Fruit fly (Drosophila melanogaster) whole organism, embryonic: ENCODE measurements around the gene Dlip2.

Source experiments
- Atf-2 ChIP-seq: fragments of 200-800 bp; sonication (Bioruptor generic); optimal IDR thresholded peaks from 2 replicates; lab custom pipeline; 2016; ENCODE audit warnings: missing biosample characterization, missing genetic modification characterization
- CG10209 ChIP-seq: fragments of 200-800 bp; sonication (Bioruptor generic); optimal IDR thresholded peaks from 3 replicates; lab custom pipeline; 2017; ENCODE audit warnings: missing biosample characterization, mild to moderate bottlenecking, missing genetic modification characterization, missing genetic modification reagents
- CG10462 ChIP-seq: fragments of 200-800 bp; sonication (Bioruptor generic); optimal IDR thresholded peaks from 2 replicates; lab custom pipeline; 2016; ENCODE audit warnings: missing biosample characterization, missing genetic modification characterization
- CG10959 ChIP-seq: fragments of 200-800 bp; sonication (Bioruptor generic); IDR thresholded peaks from 2 replicates; pipeline ENCODE4 v1.3.6; 2022; ENCODE audit warnings: missing biosample characterization, missing genetic modification characterization
- CG11560 ChIP-seq: fragments of 200-800 bp; sonication (Bioruptor generic); IDR thresholded peaks from 3 replicates; pipeline ENCODE4 v1.3.6; 2022; ENCODE audit warnings: missing biosample characterization, missing genetic modification characterization
- CG15696 ChIP-seq: fragments of 200-800 bp; sonication (Bioruptor generic); optimal IDR thresholded peaks from 2 replicates; lab custom pipeline; 2019; ENCODE audit warnings: missing biosample characterization, mild to moderate bottlenecking, missing genetic modification characterization, moderate library complexity
- CG2120 ChIP-seq: fragments of 200-800 bp; sonication (Bioruptor generic); optimal IDR thresholded peaks from 3 replicates; lab custom pipeline; 2016; ENCODE audit warnings: missing biosample characterization, missing genetic modification characterization
- CG2199 ChIP-seq: fragments of 200-800 bp; sonication (Bioruptor generic); IDR thresholded peaks from 3 replicates; pipeline ENCODE4 v1.3.6; 2022; ENCODE audit warnings: missing biosample characterization, missing genetic modification characterization
- CG2678 ChIP-seq: fragments of 200-800 bp; sonication (Bioruptor generic); optimal IDR thresholded peaks from 3 replicates; lab custom pipeline; 2019; ENCODE audit warnings: missing biosample characterization, mild to moderate bottlenecking, missing genetic modification characterization, moderate library complexity
- CG30020 ChIP-seq: fragments of 200-800 bp; optimal IDR thresholded peaks from 2 replicates; lab custom pipeline; 2019; ENCODE audit warnings: missing biosample characterization, mild to moderate bottlenecking, missing genetic modification characterization, moderate library complexity
- CG43689 ChIP-seq: fragments of 200-800 bp; sonication (Bioruptor generic); IDR thresholded peaks from 2 replicates; pipeline ENCODE4 v1.3.6; 2022; ENCODE audit warnings: missing biosample characterization, missing genetic modification characterization
- CG4424 ChIP-seq: fragments of 200-800 bp; sonication (Bioruptor generic); optimal IDR thresholded peaks from 3 replicates; lab custom pipeline; 2016; ENCODE audit warnings: missing biosample characterization, missing genetic modification characterization
- CG6765 ChIP-seq: fragments of 200-800 bp; sonication (Bioruptor generic); optimal IDR thresholded peaks from 3 replicates; lab custom pipeline; 2017; ENCODE audit warnings: missing biosample characterization, mild to moderate bottlenecking, missing genetic modification characterization
- CG7556 ChIP-seq: fragments of 200-800 bp; sonication (Bioruptor generic); optimal IDR thresholded peaks from 2 replicates; lab custom pipeline; 2017; ENCODE audit warnings: missing biosample characterization, mild to moderate bottlenecking, missing genetic modification characterization
- CG9727 ChIP-seq: fragments of 200-800 bp; sonication (Bioruptor generic); optimal IDR thresholded peaks from 3 replicates; lab custom pipeline; 2017; ENCODE audit warnings: missing biosample characterization, mild to moderate bottlenecking, missing genetic modification characterization
- Chrac-16 ChIP-seq: fragments of 200-800 bp; sonication (Bioruptor generic); optimal IDR thresholded peaks from 3 replicates; lab custom pipeline; 2016; ENCODE audit warnings: missing biosample characterization, missing genetic modification characterization
- D19A ChIP-seq: fragments of 200-800 bp; optimal IDR thresholded peaks from 3 replicates; lab custom pipeline; 2019; ENCODE audit warnings: missing biosample characterization, mild to moderate bottlenecking, missing genetic modification characterization, moderate library complexity
- D19B ChIP-seq: fragments of 200-800 bp; sonication (Bioruptor generic); optimal IDR thresholded peaks from 2 replicates; lab custom pipeline; 2017; ENCODE audit warnings: missing biosample characterization, mild to moderate bottlenecking, missing genetic modification characterization
- Dfd ChIP-seq, 2 experiments: fragments of >200 bp; optimal IDR thresholded peaks; 2 replicates each; lab custom pipeline; 2017; ENCODE audit warnings: missing biosample characterization in 2 of 2, missing genetic modification characterization in 2 of 2
- Dip3 ChIP-seq: fragments of 200-800 bp; sonication (Bioruptor generic); optimal IDR thresholded peaks from 3 replicates; lab custom pipeline; 2016; ENCODE audit warnings: missing biosample characterization, missing genetic modification characterization
- Ets65A ChIP-seq: fragments of 200-800 bp; sonication (Bioruptor generic); peaks from one replicate; lab custom pipeline; 2016; ENCODE audit warnings: missing biosample characterization, missing genetic modification characterization
- Hmx ChIP-seq: fragments of 200-800 bp; sonication (Bioruptor generic); optimal IDR thresholded peaks from 2 replicates; lab custom pipeline; 2016; ENCODE audit warnings: missing biosample characterization, missing genetic modification characterization
- Hr39 ChIP-seq: fragments of >200 bp; optimal IDR thresholded peaks from 2 replicates; lab custom pipeline; 2017
- Hsf ChIP-seq: fragments of 200-800 bp; sonication (Bioruptor generic); optimal IDR thresholded peaks from 3 replicates; lab custom pipeline; 2016; ENCODE audit warnings: missing biosample characterization, missing genetic modification characterization
- MESR4 ChIP-seq: fragments of 200-800 bp; sonication (Bioruptor generic); optimal IDR thresholded peaks from 2 replicates; lab custom pipeline; 2018; ENCODE audit warnings: missing biosample characterization, mild to moderate bottlenecking, missing genetic modification characterization, moderate library complexity
- Max ChIP-seq: fragments of 200-800 bp; sonication (Bioruptor generic); optimal IDR thresholded peaks from 2 replicates; lab custom pipeline; 2016; ENCODE audit warnings: missing biosample characterization, mild to moderate bottlenecking, missing genetic modification characterization
- Meics ChIP-seq: fragments of 200-800 bp; sonication (Bioruptor generic); optimal IDR thresholded peaks from 2 replicates; lab custom pipeline; 2017; ENCODE audit warnings: missing biosample characterization, mild to moderate bottlenecking, missing genetic modification characterization
- NFAT ChIP-seq: fragments of 200-800 bp; sonication (Bioruptor generic); IDR thresholded peaks from 2 replicates; pipeline ENCODE4 v1.3.6; 2022; ENCODE audit warnings: missing biosample characterization, missing genetic modification characterization
- Scr ChIP-seq: fragments of 200-800 bp; sonication (Bioruptor generic); IDR thresholded peaks from 2 replicates; pipeline ENCODE4 v1.3.6; 2022; ENCODE audit warnings: missing biosample characterization, missing genetic modification characterization; ENCODE audit not compliant: partially characterized antibody
- Sox100B ChIP-seq: fragments of 200-800 bp; sonication (Bioruptor generic); optimal IDR thresholded peaks from 3 replicates; lab custom pipeline; 2018; ENCODE audit warnings: missing biosample characterization, mild to moderate bottlenecking, missing genetic modification characterization
- Sox102F ChIP-seq: fragments of 200-800 bp; sonication (Bioruptor generic); optimal IDR thresholded peaks from 2 replicates; lab custom pipeline; 2018; ENCODE audit warnings: missing biosample characterization, mild to moderate bottlenecking, missing genetic modification characterization, moderate library complexity
- Usf ChIP-seq: fragments of 200-800 bp; sonication (Bioruptor generic); optimal IDR thresholded peaks from 2 replicates; lab custom pipeline; 2017; ENCODE audit warnings: missing genotype, missing biosample characterization, missing genetic modification characterization
- Xrp1 ChIP-seq: fragments of 200-800 bp; sonication (Bioruptor generic); IDR thresholded peaks from 2 replicates; pipeline ENCODE4 v1.3.6; 2022; ENCODE audit warnings: missing biosample characterization, missing genetic modification characterization
- ac ChIP-seq: fragments of 200-800 bp; sonication (Bioruptor generic); optimal IDR thresholded peaks from 3 replicates; lab custom pipeline; 2017; ENCODE audit warnings: missing biosample characterization, mild to moderate bottlenecking, missing genetic modification characterization
- amos ChIP-seq: fragments of 200-800 bp; sonication (Bioruptor generic); IDR thresholded peaks from 2 replicates; pipeline ENCODE4 v1.3.6; 2022; ENCODE audit warnings: missing biosample characterization, missing genetic modification characterization; ENCODE audit not compliant: partially characterized antibody
- az2 ChIP-seq: fragments of 200-800 bp; sonication (Bioruptor generic); optimal IDR thresholded peaks from 3 replicates; lab custom pipeline; 2016; ENCODE audit warnings: missing biosample characterization, missing genetic modification characterization
- chn ChIP-seq: fragments of 200-800 bp; sonication (Bioruptor generic); optimal IDR thresholded peaks from 2 replicates; lab custom pipeline; 2016; ENCODE audit warnings: missing biosample characterization, missing genetic modification characterization
- crp ChIP-seq, 2 experiments: fragments of 200-800 bp; sonication (Bioruptor generic); optimal IDR thresholded peaks; 2 replicates in 1 of 2; 3 replicates in 1 of 2; lab custom pipeline; 2017; ENCODE audit warnings: missing biosample characterization in 2 of 2, missing genetic modification characterization in 2 of 2, mild to moderate bottlenecking in 1 of 2, moderate library complexity in 1 of 2
- dmrt99B ChIP-seq: fragments of 200-800 bp; sonication (Bioruptor generic); optimal IDR thresholded peaks from 2 replicates; lab custom pipeline; 2018; ENCODE audit warnings: missing biosample characterization, mild to moderate bottlenecking, missing genetic modification characterization, moderate library complexity
- grau ChIP-seq: fragments of 200-800 bp; optimal IDR thresholded peaks from 3 replicates; lab custom pipeline; 2019; ENCODE audit warnings: missing biosample characterization, mild to moderate bottlenecking, missing genetic modification characterization, moderate library complexity
- lbe ChIP-seq: fragments of 200-800 bp; sonication (Bioruptor generic); optimal IDR thresholded peaks from 2 replicates; lab custom pipeline; 2016; ENCODE audit warnings: missing biosample characterization, mild to moderate bottlenecking, missing genetic modification characterization
- lilli ChIP-seq: fragments of 200-800 bp; sonication (Bioruptor generic); optimal IDR thresholded peaks from 3 replicates; lab custom pipeline; 2016; ENCODE audit warnings: missing biosample characterization, missing genetic modification characterization
- org-1 ChIP-seq: fragments of 200-800 bp; sonication (Bioruptor generic); optimal IDR thresholded peaks from 2 replicates; lab custom pipeline; 2017; ENCODE audit warnings: missing biosample characterization, missing genetic modification characterization
- pan ChIP-seq, 4 experiments: fragments of >200 bp in 3 of 4; fragments of 200-800 bp in 1 of 4; sonication (Bioruptor generic) in 1 of 4; optimal IDR thresholded peaks in 3 of 4; IDR thresholded peaks in 1 of 4; 2 replicates each; pipeline versions ENCODE4 v1.3.6 to Lab custom; 2017 to 2022; ENCODE audit warnings: missing biosample characterization in 2 of 4, missing genetic modification characterization in 2 of 4, mixed read lengths in 1 of 4
- phol ChIP-seq: fragments of 200-800 bp; sonication (Bioruptor generic); optimal IDR thresholded peaks from 3 replicates; lab custom pipeline; 2018; ENCODE audit warnings: missing biosample characterization, mild to moderate bottlenecking, missing genetic modification characterization, moderate library complexity
- ranshi ChIP-seq: fragments of 200-800 bp; sonication (Bioruptor generic); IDR thresholded peaks from 2 replicates; pipeline ENCODE4 v1.3.6; 2022; ENCODE audit warnings: missing biosample characterization, missing genetic modification characterization
- shn ChIP-seq: fragments of 200-800 bp; sonication (Bioruptor generic); optimal IDR thresholded peaks from 3 replicates; lab custom pipeline; 2016; ENCODE audit warnings: missing biosample characterization, missing genetic modification characterization
- slou ChIP-seq: fragments of 200-800 bp; sonication (Bioruptor generic); optimal IDR thresholded peaks from 3 replicates; lab custom pipeline; 2016; ENCODE audit warnings: missing biosample characterization, missing genetic modification characterization
- trh ChIP-seq: fragments of 200-800 bp; sonication (Bioruptor generic); optimal IDR thresholded peaks from 2 replicates; lab custom pipeline; 2016; ENCODE audit warnings: missing biosample characterization, missing genetic modification characterization
- usp ChIP-seq: fragments of >200 bp; optimal IDR thresholded peaks from 2 replicates; lab custom pipeline; 2017; ENCODE audit warnings: missing biosample characterization, missing genetic modification characterization
- vvl ChIP-seq: fragments of 200-800 bp; sonication (Bioruptor generic); IDR thresholded peaks from 2 replicates; pipeline ENCODE4 v1.3.6; 2022; ENCODE audit warnings: missing biosample characterization, missing genetic modification characterization

Gene Dlip2

DNA sequence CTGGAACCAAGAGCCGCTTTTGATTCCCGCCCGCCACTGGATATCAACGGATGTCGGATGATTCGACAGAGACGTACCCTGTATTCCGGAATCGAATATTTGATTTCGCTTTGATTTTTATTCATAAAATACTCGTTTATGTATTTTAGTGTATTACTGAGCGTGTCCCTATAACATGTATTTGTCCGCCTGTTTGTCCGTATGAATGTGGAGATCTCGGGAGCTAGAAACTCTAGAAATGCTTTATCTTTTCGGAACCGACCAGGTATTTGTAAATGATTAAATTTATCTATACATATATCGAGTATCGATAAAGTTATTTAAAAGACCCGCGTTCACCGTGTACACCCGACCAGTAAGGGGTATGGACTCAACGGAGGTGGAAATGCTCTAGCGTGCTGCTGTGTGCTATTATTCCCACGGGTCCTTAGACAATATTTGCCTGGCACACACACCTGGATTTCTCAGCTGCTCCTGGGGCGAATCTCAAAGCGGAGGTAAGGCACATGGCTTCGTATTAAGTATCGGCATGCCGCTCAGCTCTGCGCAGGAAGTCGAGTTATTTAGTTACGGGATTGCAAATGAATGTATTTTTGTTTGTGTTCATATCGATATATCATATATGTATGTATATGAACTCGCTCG lies 43.4 kb downstream of the Dlip2 start (continued):
- TF ChIP-seq phol (tag; lab: Kevin White, UChicago) = no peak
- TF ChIP-seq ranshi (GFP tag; lab: Robert Waterston, UW) = no peak
- peak; percentile 24; the same call in 1 of the 2 replicates for TF ChIP-seq Xrp1 (GFP tag; lab: Robert Waterston, UW)
- TF ChIP-seq usp (GFP tag; lab: Kevin White, UChicago) = no peak
- TF ChIP-seq Hr39 (lab: Kevin White, UChicago) = no peak
- peak in 1 of 2 experiments; percentile 67 for TF ChIP-seq pan (optimal IDR thresholded peaks at IDR 0.05; lab: Kevin White, UChicago)
- peak in 1 of 2 experiments; percentile 40 for TF ChIP-seq pan (GFP tag; optimal IDR thresholded peaks at IDR 0.05 in 1 of 2, IDR thresholded peaks at IDR 0.05 in 1 of 2)
- peak; percentile 82 for TF ChIP-seq ac (GFP tag; lab: Kevin White, UChicago)
- peak; percentile 18 for TF ChIP-seq D19A (tag; lab: Kevin White, UChicago)
- TF ChIP-seq dmrt99B (tag; lab: Kevin White, UChicago) = no peak
- no peak for TF ChIP-seq Atf-2 (GFP tag; lab: Kevin White, UChicago)
- TF ChIP-seq CG6765 = no peak
- TF ChIP-seq CG11560 (tag; lab: Robert Waterston, UW) = no peak
- TF ChIP-seq Scr = no peak
- TF ChIP-seq CG2678 (tag; lab: Kevin White, UChicago) = no peak
- no peak for TF ChIP-seq trh (GFP tag; lab: Kevin White, UChicago)
- no peak for TF ChIP-seq Dip3
- TF ChIP-seq Meics (GFP tag; lab: Kevin White, UChicago) = peak; percentile 16
- no peak for TF ChIP-seq CG30020 (tag; lab: Kevin White, UChicago)
- TF ChIP-seq az2 = no peak
- no peak for TF ChIP-seq MESR4
- no peak for TF ChIP-seq lbe (GFP tag; lab: Kevin White, UChicago)
- TF ChIP-seq Sox102F (GFP tag; lab: Kevin White, UChicago) = no peak
- TF ChIP-seq Hmx (GFP tag; lab: Kevin White, UChicago) = no peak
- TF ChIP-seq CG10959 (GFP tag; lab: Robert Waterston, UW) = no peak
- no peak for TF ChIP-seq amos (GFP tag; lab: Robert Waterston, UW)
- TF ChIP-seq Chrac-16 (GFP tag; lab: Kevin White, UChicago) = peak; percentile 3
- no peak for TF ChIP-seq NFAT (GFP tag; lab: Robert Waterston, UW)
- no peak for TF ChIP-seq CG43689 (GFP tag; lab: Robert Waterston, UW)
- TF ChIP-seq Max (GFP tag; lab: Kevin White, UChicago) = no peak
- TF ChIP-seq grau (tag; lab: Kevin White, UChicago) = no peak
- no peak for TF ChIP-seq Sox100B (GFP tag; lab: Kevin White, UChicago)
- TF ChIP-seq CG9727 (GFP tag; lab: Kevin White, UChicago) = peak; percentile 6
- TF ChIP-seq CG2120 (GFP tag; lab: Kevin White, UChicago) = peak; percentile 35
- TF ChIP-seq CG10209 = peak; percentile 1
- no peak for TF ChIP-seq Hsf (GFP tag; lab: Kevin White, UChicago)
- no peak for TF ChIP-seq slou (GFP tag; lab: Kevin White, UChicago)
- peak; percentile 79; the same call in 1 of the 3 replicates for TF ChIP-seq CG2199 (GFP tag; lab: Robert Waterston, UW)
- TF ChIP-seq crp (GFP tag; optimal IDR thresholded peaks at IDR 0.05; lab: Kevin White, UChicago) = no peak
- TF ChIP-seq CG10462 (GFP tag; lab: Kevin White, UChicago) = no peak
- no peak for TF ChIP-seq Dfd (GFP tag; optimal IDR thresholded peaks at IDR 0.05; lab: Kevin White, UChicago)
- no peak for TF ChIP-seq Usf (GFP tag; lab: Kevin White, UChicago)
- peak; percentile 29 for TF ChIP-seq CG15696 (tag; lab: Kevin White, UChicago)
- TF ChIP-seq CG4424 (GFP tag; lab: Kevin White, UChicago) = peak; percentile 3
- TF ChIP-seq vvl (GFP tag; lab: Robert Waterston, UW) = no peak
- peak; percentile 52 for TF ChIP-seq Ets65A (GFP tag; lab: Kevin White, UChicago)
- TF ChIP-seq shn (GFP tag; lab: Kevin White, UChicago) = no peak
- TF ChIP-seq org-1 (GFP tag; lab: Kevin White, UChicago) = peak; percentile 9
- TF ChIP-seq D19B (GFP tag; lab: Kevin White, UChicago) = peak; percentile 71
- no peak for TF ChIP-seq chn (GFP tag; lab: Kevin White, UChicago)
- TF ChIP-seq lilli = no peak
- TF ChIP-seq CG7556 (GFP tag; lab: Kevin White, UChicago) = no peak
